Fruit fly (Drosophila melanogaster) Kc167 (cell line): ENCODE measurements around the gene mRpL48.

Source experiments
- Sin3A ChIP-seq: fragments of >200 bp; optimal IDR thresholded peaks from 2 replicates; lab custom pipeline; 2018; ENCODE audit warnings: missing external identifiers
- insv ChIP-seq: fragments of >200 bp; optimal IDR thresholded peaks from 3 replicates; lab custom pipeline; 2018; ENCODE audit warnings: missing external identifiers
- psq ChIP-seq: fragments of >200 bp; optimal IDR thresholded peaks from 2 replicates; lab custom pipeline; 2017; ENCODE audit warnings: missing external identifiers
- ttk ChIP-seq: sonication (Bioruptor generic); optimal IDR thresholded peaks from 2 replicates; lab custom pipeline; 2017; ENCODE audit warnings: missing external identifiers

- no peak for TF ChIP-seq psq (lab: Kevin White, UChicago)
- no peak for TF ChIP-seq insv (lab: Kevin White, UChicago)
- no peak for TF ChIP-seq ttk
- no peak for TF ChIP-seq Sin3A (lab: Kevin White, UChicago)
Observed at dm6 chr2L:1738054-1738453, 27.8 kb downstream of the mRpL48 start.
